Fruit fly (Drosophila melanogaster): ENCODE data around the gene GV1.

The GV1 gene

DNA sequence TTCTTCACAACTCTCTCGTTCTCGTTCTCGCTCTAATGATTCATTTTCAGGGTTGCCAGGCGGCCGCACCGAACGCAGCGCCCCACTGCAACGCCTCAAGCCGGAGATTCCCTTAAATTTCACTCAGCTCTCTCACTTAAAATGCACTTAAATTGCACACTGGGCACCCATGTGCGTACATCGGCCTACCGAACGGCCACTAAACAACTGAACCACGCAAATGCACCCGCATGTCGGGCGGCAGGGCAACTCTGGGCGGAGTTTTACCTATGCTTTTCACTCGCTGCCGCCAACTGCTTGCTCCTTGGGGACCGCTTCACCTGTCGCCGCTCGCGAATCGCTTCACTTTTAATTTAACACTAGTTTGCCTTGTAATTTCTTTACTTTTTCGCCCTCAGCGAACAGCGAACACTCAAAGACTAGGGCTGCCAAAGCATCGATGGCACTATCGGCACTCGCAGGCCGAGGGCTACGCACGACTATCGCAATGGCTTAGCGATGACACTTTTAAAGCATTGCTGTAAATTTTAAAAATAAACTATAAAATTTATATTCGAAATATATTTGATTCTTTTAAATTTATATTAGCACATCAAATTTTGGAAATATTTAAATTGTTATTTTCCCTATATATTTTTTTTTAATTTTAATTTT, 51.5 kb downstream of the GV1 start, which contains the start of gene Rap1 (continued):
- TF ChIP-seq bab2 (GFP tag; optimal IDR thresholded peaks at IDR 0.05) (peak; percentile 42), CG1647 (GFP tag; optimal IDR thresholded peaks at IDR 0.05) (peak; percentile 63), fd3F (GFP tag; optimal IDR thresholded peaks at IDR 0.05) (no peak), ind (GFP tag; optimal IDR thresholded peaks at IDR 0.05) (peak; percentile 49), CG11085 (GFP tag; IDR thresholded peaks at IDR 0.05) (peak; percentile 68), Vsx1 (GFP tag; optimal IDR thresholded peaks at IDR 0.05) (no peak), CG15269 (tag; optimal IDR thresholded peaks at IDR 0.05) (no peak), Kr (GFP tag; optimal IDR thresholded peaks at IDR 0.05) (no peak), D19B (GFP tag; optimal IDR thresholded peaks at IDR 0.05) (peak; percentile 36), CG1832 (GFP tag; optimal IDR thresholded peaks at IDR 0.05) (peak; percentile 71), luna (GFP tag; optimal IDR thresholded peaks at IDR 0.05) (peak; percentile 19), stwl (tag; optimal IDR thresholded peaks at IDR 0.05) (peak; percentile 27), CG31224 (GFP tag; IDR thresholded peaks at IDR 0.05) (peak; percentile 66), pita (GFP tag; optimal IDR thresholded peaks at IDR 0.05) (no peak), slbo (GFP tag; IDR thresholded peaks at IDR 0.05) (peak; percentile 93), CG6813 (GFP tag; optimal IDR thresholded peaks at IDR 0.05) (no peak), CG15011 (GFP tag; optimal IDR thresholded peaks at IDR 0.05) (no peak), sna (GFP tag; IDR thresholded peaks at IDR 0.05; ENCODE audit: partially characterized antibody) (peak; percentile 72), chn (GFP tag; optimal IDR thresholded peaks at IDR 0.05) (peak; percentile 45), Hsf (GFP tag; optimal IDR thresholded peaks at IDR 0.05) (peak; percentile 50), ab (GFP tag; optimal IDR thresholded peaks at IDR 0.05) (peak; percentile 23), sug (tag; optimal IDR thresholded peaks at IDR 0.05) (peak; percentile 48), Dp (GFP tag; optimal IDR thresholded peaks at IDR 0.05) (peak; percentile 25), CG10959 (GFP tag; IDR thresholded peaks at IDR 0.05) (peak; percentile 58), CG4854 (GFP tag; optimal IDR thresholded peaks at IDR 0.05) (peak; percentile 7), CG2129 (GFP tag; IDR thresholded peaks at IDR 0.05; ENCODE audit: partially characterized antibody) (peak; percentile 86), Optix (GFP tag; IDR thresholded peaks at IDR 0.05) (0 out of 3 replicates have a peak, but pooled peaks have one; percentile 35), Fer2 (tag; optimal IDR thresholded peaks at IDR 0.05) (peak; percentile 44), CG9932 (GFP tag; IDR thresholded peaks at IDR 0.05) (peak; percentile 93), tna (GFP tag; IDR thresholded peaks at IDR 0.05; ENCODE audit: partially characterized antibody) (peak; percentile 79; the same call in 1 of the 2 replicates), CG10321 (GFP tag; IDR thresholded peaks at IDR 0.05) (0 out of 2 replicates have a peak, but pooled peaks have one; percentile 25), CG18476 (GFP tag; optimal IDR thresholded peaks at IDR 0.05) (peak; percentile 61), gro (GFP tag; optimal IDR thresholded peaks at IDR 0.05) (peak; percentile 40), Sox102F (GFP tag; optimal IDR thresholded peaks at IDR 0.05) (peak; percentile 28), CG1792 (GFP tag; optimal IDR thresholded peaks at IDR 0.05) (peak; percentile 44), CG34422 (GFP tag; IDR thresholded peaks at IDR 0.05) (peak; percentile 64; the same call in 1 of the 3 replicates), Bdp1 (GFP tag; optimal IDR thresholded peaks at IDR 0.05) (peak; percentile 19), Poxn (GFP tag; IDR thresholded peaks at IDR 0.05) (0 out of 2 replicates have a peak, but pooled peaks have one; percentile 26), lov (optimal IDR thresholded peaks at IDR 0.05) (no peak), lov (GFP tag; IDR thresholded peaks at IDR 0.05) (no peak), mirr (GFP tag; optimal IDR thresholded peaks at IDR 0.05) (peak; percentile 53), Eip74EF (GFP tag; optimal IDR thresholded peaks at IDR 0.05) (no peak), pros (GFP tag; optimal IDR thresholded peaks at IDR 0.05) (peak; percentile 50), kni (GFP tag; optimal IDR thresholded peaks at IDR 0.05) (peak; percentile 49), Meics (GFP tag; optimal IDR thresholded peaks at IDR 0.05) (peak; percentile 75), CG3281 (GFP tag; optimal IDR thresholded peaks at IDR 0.05) (peak; percentile 69), D19A (tag; optimal IDR thresholded peaks at IDR 0.05) (peak; percentile 36), hth (optimal IDR thresholded peaks at IDR 0.05) (no peak), sr (GFP tag; IDR thresholded peaks at IDR 0.05) (no peak), Side (GFP tag; optimal IDR thresholded peaks at IDR 0.05) (peak; percentile 72)
